Worm (Caenorhabditis elegans) whole organism, mixed stage, embryonic: ENCODE data around the gene mdt-27.

Experiments
- M03D4.4 ChIP-seq: sonication (generic microtip); optimal IDR thresholded peaks from 2 replicates; lab custom pipeline; 2017; ENCODE audit warnings: mild to moderate bottlenecking, missing genetic modification characterization, missing compliant biosample characterization
- bed-3 ChIP-seq: fragments of 200-800 bp; sonication (Bioruptor generic); optimal IDR thresholded peaks from 3 replicates; lab custom pipeline; 2018; ENCODE audit warnings: mild to moderate bottlenecking, missing genetic modification characterization, moderate library complexity, missing compliant biosample characterization
- blmp-1 ChIP-seq: fragments of 150-350 bp; optimal IDR thresholded peaks from 2 replicates; lab custom pipeline; 2014; ENCODE audit warnings: missing biosample characterization, missing genetic modification characterization
- ceh-39 ChIP-seq: fragments of 150-350 bp; optimal IDR thresholded peaks from 2 replicates; lab custom pipeline; 2014; ENCODE audit warnings: missing biosample characterization, missing genetic modification characterization
- ceh-43 ChIP-seq: fragments of 200-800 bp; sonication (Bioruptor generic); optimal IDR thresholded peaks from 2 replicates; lab custom pipeline; 2018; ENCODE audit warnings: mild to moderate bottlenecking, missing genetic modification characterization, moderate library complexity, missing compliant biosample characterization
- ceh-83 ChIP-seq: fragments of 200-800 bp; sonication (Bioruptor generic); optimal IDR thresholded peaks from 2 replicates; lab custom pipeline; 2018; ENCODE audit warnings: mild to moderate bottlenecking, missing genetic modification characterization, missing compliant biosample characterization
- drap-1 ChIP-seq: fragments of 200-800 bp; sonication (Bioruptor generic); optimal IDR thresholded peaks from 3 replicates; lab custom pipeline; 2018; ENCODE audit warnings: mild to moderate bottlenecking, missing genetic modification characterization, missing compliant biosample characterization
- elt-1 ChIP-seq: sonication (generic microtip); optimal IDR thresholded peaks from 2 replicates; lab custom pipeline; 2017; ENCODE audit warnings: missing genetic modification characterization, mild to moderate bottlenecking, missing compliant biosample characterization, antibody characterized with exemption, moderate library complexity, borderline replicate concordance; ENCODE audit not compliant: insufficient read depth
- ham-2 ChIP-seq: fragments of 200-800 bp; sonication (Bioruptor generic); optimal IDR thresholded peaks from 2 replicates; lab custom pipeline; 2018; ENCODE audit warnings: mild to moderate bottlenecking, missing genetic modification characterization, missing compliant biosample characterization
- hlh-1 ChIP-seq: fragments of 150-350 bp; optimal IDR thresholded peaks from 2 replicates; lab custom pipeline; 2014; ENCODE audit warnings: missing biosample characterization, missing genetic modification reagents, missing genetic modification characterization
- lin-32 ChIP-seq: fragments of 200-800 bp; sonication (Bioruptor generic); optimal IDR thresholded peaks from 2 replicates; lab custom pipeline; 2018; ENCODE audit warnings: mild to moderate bottlenecking, missing genetic modification characterization, missing compliant biosample characterization
- lsy-2 ChIP-seq: fragments of 150-350 bp; optimal IDR thresholded peaks from 2 replicates; lab custom pipeline; 2014; ENCODE audit warnings: missing biosample characterization, missing genetic modification characterization
- mab-5 ChIP-seq: fragments of 150-350 bp; optimal IDR thresholded peaks from 2 replicates; lab custom pipeline; 2014; ENCODE audit warnings: missing biosample characterization, missing genetic modification characterization
- mep-1 ChIP-seq: fragments of 150-350 bp; optimal IDR thresholded peaks from 2 replicates; lab custom pipeline; 2017; ENCODE audit warnings: missing biosample characterization, missing genetic modification reagents, missing genetic modification characterization, inconsistent platforms
- mls-2 ChIP-seq: sonication (generic microtip); optimal IDR thresholded peaks from 2 replicates; lab custom pipeline; 2016; ENCODE audit warnings: mild to moderate bottlenecking, missing genetic modification characterization, moderate library complexity, missing compliant biosample characterization
- nhr-12 ChIP-seq: fragments of 150-350 bp; optimal IDR thresholded peaks from 2 replicates; lab custom pipeline; 2014; ENCODE audit warnings: missing biosample characterization, missing genetic modification characterization
- nhr-237 ChIP-seq: fragments of 150-350 bp; optimal IDR thresholded peaks from 2 replicates; lab custom pipeline; 2014; ENCODE audit warnings: missing biosample characterization, missing genetic modification characterization
- nhr-28 ChIP-seq: fragments of 150-350 bp; optimal IDR thresholded peaks from 2 replicates; lab custom pipeline; 2014; ENCODE audit warnings: missing biosample characterization, missing genetic modification characterization
- nhr-76 ChIP-seq: sonication (generic microtip); optimal IDR thresholded peaks from 2 replicates; lab custom pipeline; 2017; ENCODE audit warnings: missing biosample characterization, missing genetic modification characterization
- pha-4 ChIP-seq: fragments of 150-350 bp; optimal IDR thresholded peaks from 2 replicates; lab custom pipeline; 2018; ENCODE audit warnings: missing biosample characterization, missing genetic modification reagents, missing genetic modification characterization
- sem-2 ChIP-seq: fragments of 200-800 bp; sonication (Bioruptor generic); optimal IDR thresholded peaks from 2 replicates; lab custom pipeline; 2018; ENCODE audit warnings: mild to moderate bottlenecking, missing genetic modification characterization, missing compliant biosample characterization
- snpc-4 ChIP-seq: fragments of 150-350 bp; optimal IDR thresholded peaks from 2 replicates; lab custom pipeline; 2014; ENCODE audit warnings: missing biosample characterization, missing genetic modification characterization
- sptf-1 ChIP-seq: sonication (generic microtip); optimal IDR thresholded peaks from 2 replicates; lab custom pipeline; 2017; ENCODE audit warnings: mild to moderate bottlenecking, missing genetic modification characterization, moderate library complexity, missing compliant biosample characterization
- tbx-8 ChIP-seq: fragments of 200-800 bp; sonication (Bioruptor generic); optimal IDR thresholded peaks from 2 replicates; lab custom pipeline; 2018; ENCODE audit warnings: mild to moderate bottlenecking, missing genetic modification characterization, moderate library complexity, missing compliant biosample characterization
- zip-8 ChIP-seq: fragments of 150-350 bp; optimal IDR thresholded peaks from 2 replicates; lab custom pipeline; 2014; ENCODE audit warnings: missing biosample characterization, missing genetic modification characterization
- ztf-11 ChIP-seq: fragments of 150-350 bp; optimal IDR thresholded peaks from 2 replicates; lab custom pipeline; 2014; ENCODE audit warnings: missing biosample characterization, missing genetic modification characterization

The mdt-27 gene

DNA sequence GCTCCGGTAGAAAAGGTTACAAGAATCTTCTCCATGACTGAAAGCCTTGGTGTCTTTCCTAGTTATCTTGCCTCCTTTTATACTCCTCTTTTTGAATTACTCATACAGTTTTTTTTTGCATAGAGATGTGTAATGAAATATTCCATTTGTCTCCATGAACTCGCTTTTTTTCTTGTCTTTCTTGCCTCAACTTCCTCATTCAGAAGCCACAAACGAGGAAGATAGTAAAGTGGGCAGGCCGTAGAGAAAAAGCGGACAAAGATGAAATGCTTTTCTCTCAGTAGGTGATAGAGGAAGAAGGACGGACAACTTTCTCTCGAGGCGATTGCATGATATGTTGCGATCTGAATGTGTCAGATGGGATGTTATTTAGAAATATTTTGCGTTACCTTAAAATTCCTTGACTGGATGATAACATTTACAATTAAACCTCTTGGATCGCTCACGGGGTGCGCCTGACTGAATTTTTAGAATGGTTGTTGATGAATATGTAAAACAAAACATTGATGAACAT is 50.4 kb downstream of the mdt-27 start, which contains the start of gene col-145:
TSS of gene col-145 (minus strand) at position 51 of the 514 bp plus-strand sequence.
- TF ChIP-seq nhr-28 (tag; lab: Kevin White, UChicago): no peak
- TF ChIP-seq nhr-12 (tag; lab: Kevin White, UChicago): no peak
- TF ChIP-seq ham-2: no peak
- TF ChIP-seq mab-5 (tag; lab: Kevin White, UChicago): no peak
- no peak for TF ChIP-seq nhr-76 (tag; lab: Kevin White, UChicago)
- no peak for TF ChIP-seq drap-1
- TF ChIP-seq mep-1 (tag; lab: Kevin White, UChicago): no peak
- TF ChIP-seq ceh-39: no peak
- TF ChIP-seq ztf-11: no peak
- no peak for TF ChIP-seq zip-8 (tag; lab: Kevin White, UChicago)
- TF ChIP-seq hlh-1 (tag; lab: Kevin White, UChicago): no peak
- no peak for TF ChIP-seq pha-4 (tag; lab: Kevin White, UChicago)
- TF ChIP-seq sptf-1 (tag; lab: Kevin White, UChicago): no peak
- no peak for TF ChIP-seq sem-2 (GFP tag; lab: Kevin White, UChicago)
- TF ChIP-seq mls-2 (tag; lab: Kevin White, UChicago): no peak
- no peak for TF ChIP-seq nhr-237 (tag; lab: Kevin White, UChicago)
- no peak for TF ChIP-seq tbx-8
- TF ChIP-seq lin-32 (GFP tag; lab: Kevin White, UChicago): no peak

DNA sequence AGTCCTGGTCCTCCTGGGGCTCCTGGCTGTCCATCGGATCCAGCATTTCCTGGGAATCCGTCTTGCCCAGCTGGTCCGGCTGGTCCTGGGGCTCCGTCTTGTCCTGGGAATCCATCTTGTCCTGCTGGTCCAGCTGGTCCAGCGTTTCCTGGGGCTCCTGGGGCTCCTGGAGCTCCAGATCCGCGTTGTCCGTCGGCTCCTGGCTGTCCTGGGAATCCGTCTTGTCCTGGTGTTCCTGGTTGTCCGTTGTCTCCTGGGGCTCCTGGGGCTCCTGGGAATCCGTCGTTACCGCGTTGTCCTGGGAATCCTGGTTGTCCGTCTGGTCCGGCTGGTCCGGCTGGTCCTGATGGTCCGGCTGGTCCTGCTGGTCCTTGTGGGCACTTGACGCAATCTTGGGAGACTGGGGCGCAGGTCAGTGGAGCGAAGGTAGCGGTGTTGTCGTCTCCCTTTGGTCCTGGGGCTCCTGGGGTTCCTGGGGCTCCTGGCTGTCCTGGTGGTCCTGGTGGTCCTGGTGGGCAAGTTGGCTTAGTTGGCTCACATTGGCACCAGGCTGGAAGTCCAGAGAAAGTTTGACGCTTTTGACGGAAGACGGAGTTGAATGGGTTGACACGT is 51.2 kb downstream of the mdt-27 start:
- TF ChIP-seq lin-32 (GFP tag; lab: Kevin White, UChicago) (no peak), ztf-11 (no peak), nhr-12 (tag; lab: Kevin White, UChicago) (no peak), blmp-1 (tag; lab: Kevin White, UChicago) (no peak)
- TF ChIP-seq, all 35 proteins: peak for 0

DNA sequence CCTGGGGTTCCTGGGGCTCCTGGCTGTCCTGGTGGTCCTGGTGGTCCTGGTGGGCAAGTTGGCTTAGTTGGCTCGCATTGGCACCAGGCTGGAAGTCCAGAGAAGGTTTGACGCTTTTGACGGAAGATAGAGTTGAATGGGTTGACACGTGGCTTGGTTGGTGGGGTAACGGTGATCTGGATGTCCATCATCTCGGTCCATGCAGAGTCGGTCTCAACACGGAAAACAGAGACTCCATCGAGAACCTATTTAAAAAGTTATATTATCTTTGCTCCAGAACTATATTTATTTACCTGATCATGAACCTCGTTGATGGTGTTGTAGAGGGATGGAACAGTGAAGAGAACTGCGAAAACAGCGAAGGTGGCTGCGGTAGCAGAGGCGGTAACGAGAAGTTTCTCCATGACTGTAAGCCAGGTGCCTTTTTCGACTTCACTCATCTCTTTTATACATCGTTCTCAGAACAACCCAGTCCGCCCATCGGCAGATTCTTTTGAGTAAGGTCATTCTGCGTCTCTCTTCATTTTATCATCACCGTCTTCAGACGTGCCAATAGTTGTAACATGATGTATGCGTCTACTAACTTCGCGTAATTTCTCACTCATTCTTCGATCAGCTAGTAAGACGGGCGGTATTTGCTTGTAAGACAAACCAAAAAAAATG is 53.1 kb downstream of the mdt-27 start, which contains the start of gene col-144:
TSS of gene col-144 (minus strand) at position 419 of the 663 bp plus-strand sequence.
- TF ChIP-seq sptf-1 (tag; lab: Kevin White, UChicago) (no peak), snpc-4 (tag; lab: Kevin White, UChicago) (no peak), nhr-237 (tag; lab: Kevin White, UChicago) (no peak), pha-4 (tag; lab: Kevin White, UChicago) (no peak), ceh-43 (GFP tag; lab: Kevin White, UChicago) (no peak), bed-3 (no peak), elt-1 (no peak), lsy-2 (tag; lab: Kevin White, UChicago) (no peak), ceh-83 (GFP tag; lab: Kevin White, UChicago) (no peak), zip-8 (tag; lab: Kevin White, UChicago) (no peak), M03D4.4 (tag; lab: Kevin White, UChicago) (no peak), tbx-8 (no peak)
